Worm (Caenorhabditis elegans) whole organism, midembryonic: Measurements from ENCODE around the gene F55B11.2.

Experiments used
- cog-1 ChIP-seq: sonication (generic microtip); optimal IDR thresholded peaks from 2 replicates; lab custom pipeline; 2016; ENCODE audit warnings: missing genetic modification characterization, missing compliant biosample characterization
- ref-1 ChIP-seq: fragments of 200-800 bp; sonication (Bioruptor generic); conservative IDR thresholded peaks from 2 replicates; pipeline ENCODE4 v1.3.6; 2022; ENCODE audit warnings: missing genetic modification reagents, missing genetic modification characterization, missing compliant biosample characterization

- TF ChIP-seq ref-1 (GFP tag; lab: Robert Waterston, UW) (no peak), cog-1 (tag; lab: Kevin White, UChicago) (no peak)
Measured at ce11 chrIV:14387766-14388553, 35.1 kb downstream of the F55B11.2 start.
